Fruit fly (Drosophila melanogaster) whole organism, wandering third instar larva: ENCODE measurements around the gene CG12111.
A peak's percentile ranks its signal among the peaks of the same experiment; 100 is the strongest.

Experiments used
- Abd-B ChIP-seq: fragments of >200 bp; optimal IDR thresholded peaks from 2 replicates; lab custom pipeline; 2017; ENCODE audit warnings: missing biosample characterization, missing genetic modification characterization
- CG32264 ChIP-seq: fragments of 200-800 bp; sonication (Bioruptor generic); optimal IDR thresholded peaks from 2 replicates; lab custom pipeline; 2016; ENCODE audit warnings: missing biosample characterization, missing genetic modification characterization
- CG9705 ChIP-seq: fragments of 200-800 bp; sonication (Bioruptor generic); optimal IDR thresholded peaks from 2 replicates; lab custom pipeline; 2018; ENCODE audit warnings: missing biosample characterization, mild to moderate bottlenecking, missing genetic modification characterization
- CrebA ChIP-seq: fragments of 200-800 bp; sonication (Bioruptor generic); optimal IDR thresholded peaks from 2 replicates; lab custom pipeline; 2016; ENCODE audit warnings: missing biosample characterization, mild to moderate bottlenecking, missing genetic modification characterization, borderline replicate concordance
- Dfd ChIP-seq: fragments of >200 bp; optimal IDR thresholded peaks from 2 replicates; lab custom pipeline; 2017; ENCODE audit warnings: missing biosample characterization, missing genetic modification characterization
- Dif ChIP-seq: fragments of 200-275, 200-300 bp; sonication (Bioruptor generic); optimal IDR thresholded peaks from 2 replicates; lab custom pipeline; 2018; ENCODE audit warnings: missing biosample characterization, missing genetic modification characterization; ENCODE audit not compliant: partially characterized antibody
- GATAd ChIP-seq: sonication (Bioruptor generic); optimal IDR thresholded peaks from 2 replicates; lab custom pipeline; 2016; ENCODE audit warnings: missing biosample characterization, missing genetic modification characterization
- HLH106 ChIP-seq: fragments of 200-800 bp; optimal IDR thresholded peaks from 3 replicates; lab custom pipeline; 2019; ENCODE audit warnings: missing biosample characterization, mild to moderate bottlenecking, missing genetic modification characterization, moderate library complexity
- Hnf4 ChIP-seq: fragments of 200-800 bp; sonication (Bioruptor generic); optimal IDR thresholded peaks from 2 replicates; lab custom pipeline; 2016; ENCODE audit warnings: missing biosample characterization, mild to moderate bottlenecking, missing genetic modification characterization
- Hr78 ChIP-seq: fragments of >200 bp; optimal IDR thresholded peaks from 2 replicates; lab custom pipeline; 2017; ENCODE audit warnings: missing biosample characterization, missing genetic modification characterization
- Hr83 ChIP-seq: fragments of 200-300 bp; sonication (Bioruptor generic); optimal IDR thresholded peaks from 2 replicates; lab custom pipeline; 2016; ENCODE audit warnings: missing biosample characterization, mild to moderate bottlenecking, missing genetic modification characterization, moderate library complexity; ENCODE audit not compliant: poor library complexity, severe bottlenecking
- Jra ChIP-seq: sonication (Bioruptor generic); optimal IDR thresholded peaks from 2 replicates; lab custom pipeline; 2016; ENCODE audit warnings: missing biosample characterization, missing genetic modification characterization
- Mio ChIP-seq: sonication (Bioruptor generic); optimal IDR thresholded peaks from 2 replicates; lab custom pipeline; 2016; ENCODE audit warnings: missing biosample characterization, missing genetic modification characterization
- Myc ChIP-seq: fragments of >200 bp; optimal IDR thresholded peaks from 2 replicates; lab custom pipeline; 2017
- N ChIP-seq: fragments of >200 bp; optimal IDR thresholded peaks from 2 replicates; lab custom pipeline; 2018; ENCODE audit warnings: missing biosample characterization, missing external identifiers, missing genetic modification characterization
- OdsH ChIP-seq: fragments of 200-800 bp; sonication (Bioruptor generic); optimal IDR thresholded peaks from 2 replicates; lab custom pipeline; 2016; ENCODE audit warnings: missing biosample characterization, mild to moderate bottlenecking, missing genetic modification characterization
- Rel ChIP-seq, 2 experiments: fragments of 200-800 bp; sonication (Bioruptor generic) in 1 of 2; optimal IDR thresholded peaks; 2 replicates in 1 of 2; 3 replicates in 1 of 2; lab custom pipeline; 2016 to 2019; ENCODE audit warnings: mild to moderate bottlenecking in 2 of 2, missing biosample characterization in 2 of 2, missing genetic modification characterization in 2 of 2, moderate library complexity in 1 of 2
- Sp1 ChIP-seq: fragments of 200-800 bp; sonication (Bioruptor generic); optimal IDR thresholded peaks from 3 replicates; lab custom pipeline; 2019; ENCODE audit warnings: missing biosample characterization, mild to moderate bottlenecking, missing genetic modification characterization, moderate library complexity
- Vsx2 ChIP-seq: fragments of 200-300, 225-300 bp; sonication (Bioruptor generic); optimal IDR thresholded peaks from 2 replicates; lab custom pipeline; 2018; ENCODE audit warnings: missing biosample characterization, missing genetic modification characterization; ENCODE audit not compliant: partially characterized antibody
- br ChIP-seq: fragments of 200-800 bp; sonication (Bioruptor generic); optimal IDR thresholded peaks from 2 replicates; lab custom pipeline; 2016; ENCODE audit warnings: missing biosample characterization, missing genetic modification characterization
- brk ChIP-seq: fragments of 200-800 bp; sonication (Bioruptor generic); optimal IDR thresholded peaks from 2 replicates; lab custom pipeline; 2016; ENCODE audit warnings: missing biosample characterization, mild to moderate bottlenecking, missing genetic modification characterization
- dl ChIP-seq, 2 experiments: fragments of 175-275, 200-275 bp in 1 of 2; fragments of 200-275 bp in 1 of 2; sonication (Bioruptor generic); optimal IDR thresholded peaks; lab custom pipeline; 2018; ENCODE audit warnings: mild to moderate bottlenecking in 2 of 2, missing biosample characterization in 2 of 2, missing genetic modification characterization in 2 of 2, moderate library complexity in 2 of 2; ENCODE audit not compliant: partially characterized antibody in 2 of 2, insufficient read depth in 1 of 2
- dmrt93B ChIP-seq: fragments of 200-800 bp; sonication (Bioruptor generic); optimal IDR thresholded peaks from 2 replicates; lab custom pipeline; 2018; ENCODE audit warnings: missing biosample characterization, mild to moderate bottlenecking, missing genetic modification characterization
- dsf ChIP-seq: sonication (Bioruptor generic); optimal IDR thresholded peaks from 2 replicates; lab custom pipeline; 2016; ENCODE audit warnings: missing biosample characterization, missing genetic modification characterization, borderline replicate concordance
- ey ChIP-seq: fragments of 200-800 bp; sonication (Bioruptor generic); optimal IDR thresholded peaks from 2 replicates; lab custom pipeline; 2016; ENCODE audit warnings: missing biosample characterization, missing genetic modification characterization
- foxo ChIP-seq, 2 experiments: fragments of 200-800 bp; sonication (Bioruptor generic); optimal IDR thresholded peaks; 2 replicates in 1 of 2; 3 replicates in 1 of 2; lab custom pipeline; 2016 to 2017; ENCODE audit warnings: missing biosample characterization in 2 of 2, missing genetic modification characterization in 2 of 2
- fru ChIP-seq: fragments of 200-800 bp; sonication (Bioruptor generic); optimal IDR thresholded peaks from 3 replicates; lab custom pipeline; 2016; ENCODE audit warnings: missing biosample characterization, mild to moderate bottlenecking, missing genetic modification characterization
- h ChIP-seq: fragments of 200-800 bp; sonication (Bioruptor generic); optimal IDR thresholded peaks from 3 replicates; lab custom pipeline; 2016; ENCODE audit warnings: missing biosample characterization, mild to moderate bottlenecking, missing genetic modification characterization
- jim ChIP-seq: fragments of 175-275, 200-325 bp; sonication (Bioruptor generic); optimal IDR thresholded peaks from 2 replicates; lab custom pipeline; 2016; ENCODE audit warnings: missing biosample characterization, mild to moderate bottlenecking, missing genetic modification characterization
- lola ChIP-seq: fragments of >200 bp; optimal IDR thresholded peaks from 2 replicates; lab custom pipeline; 2017; ENCODE audit warnings: missing biosample characterization, missing genetic modification characterization
- pan ChIP-seq: fragments of >200 bp; optimal IDR thresholded peaks from 2 replicates; lab custom pipeline; 2017
- psq ChIP-seq: fragments of 200-800 bp; sonication (Bioruptor generic); optimal IDR thresholded peaks from 3 replicates; lab custom pipeline; 2017; ENCODE audit warnings: missing biosample characterization, mild to moderate bottlenecking, missing genetic modification characterization, moderate library complexity
- rgr ChIP-seq: fragments of 200-800 bp; sonication (Bioruptor generic); optimal IDR thresholded peaks from 3 replicates; lab custom pipeline; 2016; ENCODE audit warnings: missing biosample characterization, mild to moderate bottlenecking, missing genetic modification characterization
- sage ChIP-seq: fragments of 200-800 bp; sonication (Bioruptor generic); optimal IDR thresholded peaks from 2 replicates; lab custom pipeline; 2016; ENCODE audit warnings: missing biosample characterization, mild to moderate bottlenecking, missing genetic modification characterization
- sv ChIP-seq: fragments of 200-800 bp; sonication (Bioruptor generic); optimal IDR thresholded peaks from 3 replicates; lab custom pipeline; 2016; ENCODE audit warnings: missing biosample characterization, missing genetic modification characterization
- tai ChIP-seq: sonication (Bioruptor generic); optimal IDR thresholded peaks from 2 replicates; lab custom pipeline; 2016; ENCODE audit warnings: missing biosample characterization, missing genetic modification characterization
- usp ChIP-seq: fragments of >200 bp; optimal IDR thresholded peaks from 2 replicates; lab custom pipeline; 2017; ENCODE audit warnings: missing biosample characterization, missing genetic modification characterization
- woc ChIP-seq: sonication (Bioruptor generic); optimal IDR thresholded peaks from 2 replicates; lab custom pipeline; 2016; ENCODE audit warnings: missing biosample characterization, mild to moderate bottlenecking, missing genetic modification characterization

The CG12111 gene

dm6 chrX:8554303-8554702 is 16.4 kb downstream of the CG12111 start:
- no peak for TF ChIP-seq Hnf4 (GFP tag; lab: Kevin White, UChicago)
- no peak for TF ChIP-seq fru
- TF ChIP-seq woc (GFP tag; lab: Kevin White, UChicago), result no peak
- no peak for TF ChIP-seq CG32264 (GFP tag; lab: Kevin White, UChicago)
- no peak for TF ChIP-seq sv (GFP tag; lab: Kevin White, UChicago)
- TF ChIP-seq Sp1, result no peak
- TF ChIP-seq Dif, result no peak

dm6 chrX:8542728-8543127 is 28.0 kb downstream of the CG12111 start:
- TF ChIP-seq Abd-B (GFP tag; lab: Kevin White, UChicago), result no peak

- TF ChIP-seq brk (GFP tag; lab: Kevin White, UChicago), result no peak
- peak; percentile 15 for TF ChIP-seq h (GFP tag; lab: Kevin White, UChicago)
- TF ChIP-seq Jra, result no peak
- no peak for TF ChIP-seq woc (GFP tag; lab: Kevin White, UChicago)
- TF ChIP-seq tai (GFP tag; lab: Kevin White, UChicago), result no peak
- no peak for TF ChIP-seq Rel (GFP tag; optimal IDR thresholded peaks at IDR 0.05; lab: Kevin White, UChicago)
- TF ChIP-seq Rel (tag; optimal IDR thresholded peaks at IDR 0.05; lab: Kevin White, UChicago), result no peak
- TF ChIP-seq Sp1, result peak; percentile 46
- no peak for TF ChIP-seq OdsH
- no peak for TF ChIP-seq N (GFP tag; lab: Kevin White, UChicago)
- TF ChIP-seq HLH106, result peak; percentile 48
- peak; percentile 25 for TF ChIP-seq ey (GFP tag; lab: Kevin White, UChicago)
- peak in 1 of 2 experiments; percentile 45 for TF ChIP-seq foxo (GFP tag; optimal IDR thresholded peaks at IDR 0.05; lab: Kevin White, UChicago)
- no peak for TF ChIP-seq CrebA
- TF ChIP-seq fru, result peak; percentile 28
Measured at dm6 chrX:8541985-8542384, 28.8 kb downstream of the CG12111 start.

dm6 chrX:8538993-8539392 is 31.8 kb downstream of the CG12111 start:
- no peak for TF ChIP-seq jim (GFP tag; lab: Kevin White, UChicago)
- TF ChIP-seq h (GFP tag; lab: Kevin White, UChicago), result peak; percentile 31
- TF ChIP-seq Hr83, result no peak
- TF ChIP-seq HLH106, result peak; percentile 42
- peak; percentile 25 for TF ChIP-seq Sp1
- no peak for TF ChIP-seq brk (GFP tag; lab: Kevin White, UChicago)
- TF ChIP-seq sv (GFP tag; lab: Kevin White, UChicago), result no peak
- no peak for TF ChIP-seq sage (GFP tag; lab: Kevin White, UChicago)
- TF ChIP-seq rgr (GFP tag; lab: Kevin White, UChicago), result peak; percentile 14
- TF ChIP-seq GATAd (GFP tag; lab: Kevin White, UChicago), result no peak
- TF ChIP-seq br, result no peak
- TF ChIP-seq, all 38 proteins: peak for 4

- TF ChIP-seq woc (GFP tag; lab: Kevin White, UChicago), result no peak
- no peak for TF ChIP-seq Rel (GFP tag; optimal IDR thresholded peaks at IDR 0.05; lab: Kevin White, UChicago)
- no peak for TF ChIP-seq Rel (tag; optimal IDR thresholded peaks at IDR 0.05; lab: Kevin White, UChicago)
- no peak for TF ChIP-seq dl (GFP tag; optimal IDR thresholded peaks at IDR 0.05; lab: Kevin White, UChicago; ENCODE audit: insufficient read depth in 1 of 2, partially characterized antibody in 2 of 2)
- TF ChIP-seq Sp1, result peak; percentile 22
- no peak for TF ChIP-seq CG32264 (GFP tag; lab: Kevin White, UChicago)
- TF ChIP-seq brk (GFP tag; lab: Kevin White, UChicago), result no peak
- TF ChIP-seq jim (GFP tag; lab: Kevin White, UChicago), result no peak
- peak; percentile 3 for TF ChIP-seq rgr (GFP tag; lab: Kevin White, UChicago)
- no peak for TF ChIP-seq Abd-B (GFP tag; lab: Kevin White, UChicago)
- no peak for TF ChIP-seq br
- no peak for TF ChIP-seq CG9705
- no peak for TF ChIP-seq psq (GFP tag; lab: Kevin White, UChicago)
- TF ChIP-seq Jra, result no peak
- TF ChIP-seq tai (GFP tag; lab: Kevin White, UChicago), result no peak
- TF ChIP-seq h (GFP tag; lab: Kevin White, UChicago), result peak; percentile 17
- TF ChIP-seq sage (GFP tag; lab: Kevin White, UChicago), result no peak
- TF ChIP-seq N (GFP tag; lab: Kevin White, UChicago), result no peak
- no peak for TF ChIP-seq Vsx2 (GFP tag; lab: Kevin White, UChicago)
- peak in 1 of 2 experiments; percentile 46 for TF ChIP-seq foxo (GFP tag; optimal IDR thresholded peaks at IDR 0.05; lab: Kevin White, UChicago)
- TF ChIP-seq usp (GFP tag; lab: Kevin White, UChicago), result no peak
- TF ChIP-seq Hnf4 (GFP tag; lab: Kevin White, UChicago), result peak; percentile 21
- no peak for TF ChIP-seq CrebA
- TF ChIP-seq Hr83, result no peak
- TF ChIP-seq fru, result peak; percentile 33
- no peak for TF ChIP-seq dmrt93B (GFP tag; lab: Kevin White, UChicago)
- TF ChIP-seq HLH106, result peak; percentile 23
- no peak for TF ChIP-seq Dfd
- TF ChIP-seq dsf, result no peak
- no peak for TF ChIP-seq lola (GFP tag; lab: Kevin White, UChicago)
- TF ChIP-seq Myc (lab: Kevin White, UChicago), result no peak
- no peak for TF ChIP-seq Mio (GFP tag; lab: Kevin White, UChicago)
- TF ChIP-seq Hr78 (GFP tag; lab: Kevin White, UChicago), result no peak
- peak; percentile 40 for TF ChIP-seq ey (GFP tag; lab: Kevin White, UChicago)
- TF ChIP-seq pan (lab: Kevin White, UChicago), result no peak
- TF ChIP-seq OdsH, result no peak
Measured at dm6 chrX:8538182-8538581, 32.6 kb downstream of the CG12111 start.
